Worm (Caenorhabditis elegans): ENCODE results near the gene idpb-4.

DNA sequence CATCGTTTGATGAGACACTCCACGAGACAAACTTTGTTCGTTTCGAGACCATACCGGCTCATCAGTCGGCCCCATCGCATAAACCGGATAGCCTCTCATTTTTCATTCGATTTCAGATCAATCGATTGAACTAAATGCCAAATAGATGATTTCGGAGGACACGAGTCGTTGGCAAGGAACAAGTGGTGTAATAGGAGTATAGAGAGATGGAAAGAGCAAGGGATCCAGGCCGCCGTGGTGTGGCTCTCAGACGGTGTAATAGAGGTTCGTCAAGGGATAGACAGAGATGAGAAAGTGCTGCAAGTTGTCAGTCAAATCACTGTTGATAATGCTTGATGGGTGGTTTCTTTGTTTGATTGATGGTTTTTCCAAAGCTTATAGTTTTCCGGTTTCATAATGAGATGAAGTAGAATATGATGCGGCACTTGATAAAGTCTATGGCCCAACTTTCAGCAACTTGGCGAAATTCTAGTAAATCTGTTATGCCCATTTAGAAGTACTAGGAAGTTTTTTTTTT is 46.2 kb upstream of the idpb-4 start, which contains the start of gene sgn-1:
- TF ChIP-seq ces-1 (GFP tag; optimal IDR thresholded peaks at IDR 0.05) (no peak), ama-1 (optimal IDR thresholded peaks at IDR 0.05) (no peak), zfp-2 (tag; optimal IDR thresholded peaks at IDR 0.05) (no peak), lir-3 (tag; optimal IDR thresholded peaks at IDR 0.05) (no peak), madf-5 (GFP tag; IDR thresholded peaks at IDR 0.05) (no peak), ztf-11 (tag; optimal IDR thresholded peaks at IDR 0.05) (no peak), ceh-28 (tag; optimal IDR thresholded peaks at IDR 0.05) (no peak), snpc-1.2 (GFP tag; IDR thresholded peaks at IDR 0.05) (no peak), dpl-1 (GFP tag; optimal IDR thresholded peaks at IDR 0.05) (no peak), skn-1 (tag; optimal IDR thresholded peaks at IDR 0.05) (no peak)

Data from whole organism, L4 larva.